Worm (Caenorhabditis elegans): ENCODE measurements around the gene C44F1.1.

The C44F1.1 gene

DNA sequence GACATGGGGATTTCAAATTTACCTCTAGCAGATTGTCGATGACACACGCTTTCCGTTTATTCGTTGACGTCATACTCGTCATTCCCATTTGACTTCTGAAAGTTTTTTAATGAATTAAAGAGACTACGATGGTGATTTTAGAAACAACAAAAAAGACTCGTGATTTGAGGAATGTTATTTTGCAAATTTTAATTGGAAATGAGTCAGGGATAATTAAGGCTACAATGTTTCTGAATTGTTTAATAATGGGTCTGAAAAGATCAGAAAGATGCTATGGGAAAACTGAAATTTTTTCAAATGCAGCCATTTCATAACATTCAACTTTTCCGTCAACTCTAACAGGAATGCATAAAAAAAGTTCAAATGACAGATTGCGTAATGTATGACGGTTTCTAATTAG is at the start of gene C44F1.1:
Gene C44F1.1, minus strand, starts transcription at position 101 of the 400 bp plus-strand sequence.
- TF ChIP-seq ceh-8 (GFP tag; optimal IDR thresholded peaks at IDR 0.05), result peak; percentile 88
- TF ChIP-seq nhr-71 (tag; optimal IDR thresholded peaks at IDR 0.05), result peak; percentile 33
- no peak for TF ChIP-seq zag-1 (tag; optimal IDR thresholded peaks at IDR 0.05)
- TF ChIP-seq dpl-1 (GFP tag; optimal IDR thresholded peaks at IDR 0.05), result no peak
- no peak for TF ChIP-seq unc-130 (tag; optimal IDR thresholded peaks at IDR 0.05)
- TF ChIP-seq mef-2 (tag; optimal IDR thresholded peaks at IDR 0.05), result no peak
- TF ChIP-seq isw-1 (GFP tag; IDR thresholded peaks at IDR 0.05), result no peak
- no peak for TF ChIP-seq nhr-19 (GFP tag; conservative IDR thresholded peaks at IDR 0.05)
- peak; percentile 14 for TF ChIP-seq fkh-8 (tag; optimal IDR thresholded peaks at IDR 0.05)

DNA sequence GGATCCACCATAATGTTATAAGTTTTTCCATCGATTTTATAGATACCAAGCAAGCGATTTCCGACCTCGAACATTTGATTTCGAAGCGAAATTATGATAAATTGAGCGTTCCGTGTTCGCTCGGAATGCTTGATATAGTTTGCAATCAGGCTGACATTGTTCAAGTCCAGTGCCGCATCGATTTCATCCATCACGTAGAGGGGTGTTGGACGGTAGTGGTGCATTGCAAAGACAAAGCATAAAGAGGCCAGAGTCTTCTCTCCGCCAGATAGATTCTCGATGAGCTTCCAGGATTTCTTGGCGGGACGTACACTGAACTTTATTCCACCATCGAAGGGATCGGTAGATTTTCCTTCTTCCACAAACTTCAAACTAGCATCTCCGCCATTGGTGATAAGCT is 49.1 kb upstream of the C44F1.1 start:
- TF ChIP-seq zag-1 (tag; optimal IDR thresholded peaks at IDR 0.05) (no peak), lin-35 (GFP tag; optimal IDR thresholded peaks at IDR 0.05) (no peak), blmp-1 (tag; optimal IDR thresholded peaks at IDR 0.05) (no peak), xbp-1 (tag; optimal IDR thresholded peaks at IDR 0.05) (no peak), nhr-77 (tag; optimal IDR thresholded peaks at IDR 0.05) (no peak), nhr-90 (tag; optimal IDR thresholded peaks at IDR 0.05; ENCODE audit: poor library complexity) (no peak), tbx-2 (tag; optimal IDR thresholded peaks at IDR 0.05) (no peak), dsc-1 (tag; optimal IDR thresholded peaks at IDR 0.05) (no peak)

DNA sequence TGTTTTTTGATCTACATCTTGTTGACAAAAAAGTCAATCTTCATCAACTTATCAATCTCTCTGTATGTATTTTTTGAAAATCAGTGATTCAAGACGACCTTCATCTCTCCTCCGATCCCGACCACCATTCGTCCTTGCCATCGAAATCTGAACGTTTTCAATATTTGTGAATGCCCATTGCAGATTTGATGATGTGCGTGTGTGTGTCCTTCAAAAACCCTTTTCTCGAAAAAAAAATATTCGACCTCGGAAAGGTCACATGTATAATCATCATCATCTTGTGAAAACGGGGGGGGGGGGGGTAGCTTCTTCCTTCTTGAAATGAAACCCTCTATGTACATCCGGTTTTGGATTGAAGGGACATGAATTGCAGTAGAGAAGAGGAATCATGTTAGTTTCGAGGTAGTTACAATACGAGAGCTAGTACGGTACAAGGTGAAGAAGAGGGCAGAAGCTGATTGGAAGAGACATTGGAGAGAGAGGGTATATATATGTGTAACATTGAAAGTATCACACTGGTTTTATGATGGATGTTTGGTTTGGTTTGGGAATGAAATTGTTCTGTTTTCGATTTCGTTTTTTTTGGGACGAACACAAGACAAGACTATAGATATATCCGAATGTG is 47.1 kb upstream of the C44F1.1 start:
- TF ChIP-seq lin-39 (tag; optimal IDR thresholded peaks at IDR 0.05), result no peak
- no peak for TF ChIP-seq efl-1 (optimal IDR thresholded peaks at IDR 0.05)
- peak in 1 of 2 experiments; percentile 77 for TF ChIP-seq efl-1 (GFP tag; optimal IDR thresholded peaks at IDR 0.05 in 1 of 2)
- TF ChIP-seq nhr-19 (GFP tag; conservative IDR thresholded peaks at IDR 0.05), result 0 out of 2 replicates have a peak, but pooled peaks have one; percentile 7
- peak; percentile 33 for TF ChIP-seq mep-1 (tag; optimal IDR thresholded peaks at IDR 0.05)
- TF ChIP-seq lin-14 (GFP tag; optimal IDR thresholded peaks at IDR 0.05), result peak; percentile 75
- peak; percentile 27 for TF ChIP-seq nhr-20 (tag; optimal IDR thresholded peaks at IDR 0.05)
- peak; percentile 82 for TF ChIP-seq nhr-85 (tag)
- peak in 1 of 2 experiments; percentile 16 for TF ChIP-seq lsy-2 (tag; optimal IDR thresholded peaks at IDR 0.05)
- peak; percentile 10 for TF ChIP-seq nhr-71 (tag; optimal IDR thresholded peaks at IDR 0.05)
- peak; percentile 25 for TF ChIP-seq blmp-1 (tag; optimal IDR thresholded peaks at IDR 0.05)
- TF ChIP-seq ceh-82 (tag; optimal IDR thresholded peaks at IDR 0.05), result no peak

DNA sequence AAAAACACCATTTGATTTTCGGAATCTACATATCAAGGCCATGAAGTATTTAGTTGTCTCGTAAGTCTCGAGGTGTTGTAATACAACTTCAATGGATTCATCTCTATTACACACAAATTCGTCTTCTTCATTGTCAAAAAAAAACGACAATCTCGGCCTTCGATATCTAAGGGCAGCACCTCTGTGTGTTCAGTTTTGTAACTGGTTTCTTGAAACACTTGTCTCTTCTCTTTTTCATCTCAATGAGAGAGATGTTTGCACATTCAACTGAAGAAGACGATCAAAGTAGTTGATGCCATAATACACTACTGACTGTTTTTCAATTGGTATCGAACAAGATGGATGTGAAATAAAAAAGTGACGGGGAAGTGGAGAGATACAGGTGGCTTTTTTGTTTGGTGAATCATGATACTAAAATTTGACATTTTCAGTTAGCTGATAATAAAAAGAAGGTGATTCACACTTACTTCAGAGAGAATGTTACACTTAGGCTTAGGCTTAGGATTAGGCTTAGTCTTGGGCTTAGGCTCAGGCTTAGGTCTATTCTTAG is 46.1 kb upstream of the C44F1.1 start:
- TF ChIP-seq sox-4 (tag; optimal IDR thresholded peaks at IDR 0.05), result no peak
- TF ChIP-seq nhr-77 (tag; optimal IDR thresholded peaks at IDR 0.05), result no peak
- no peak for TF ChIP-seq ces-1 (GFP tag; optimal IDR thresholded peaks at IDR 0.05)
- TF ChIP-seq efl-3 (GFP tag; optimal IDR thresholded peaks at IDR 0.05), result no peak
- no peak for TF ChIP-seq pqm-1 (tag; optimal IDR thresholded peaks at IDR 0.05)
- peak in 1 of 2 experiments; percentile 23 for TF ChIP-seq lsy-2 (tag; optimal IDR thresholded peaks at IDR 0.05)
- no peak for TF ChIP-seq pax-3 (tag; optimal IDR thresholded peaks at IDR 0.05)
- TF ChIP-seq snu-23 (GFP tag; optimal IDR thresholded peaks at IDR 0.05), result peak; percentile 38
- TF ChIP-seq nhr-19 (GFP tag; conservative IDR thresholded peaks at IDR 0.05), result 0 out of 2 replicates have a peak, but pooled peaks have one; percentile 4
- TF ChIP-seq nhr-85 (tag), result peak; percentile 92
- TF ChIP-seq grh-1 (GFP tag; IDR thresholded peaks at IDR 0.05), result 0 out of 2 replicates have a peak, but pooled peaks have one; percentile 37
- TF ChIP-seq elt-3 (tag; optimal IDR thresholded peaks at IDR 0.05), result peak in 1 of 6 experiments; percentile 16
- TF ChIP-seq mep-1 (tag; optimal IDR thresholded peaks at IDR 0.05), result peak; percentile 9
- TF ChIP-seq nhr-71 (tag; optimal IDR thresholded peaks at IDR 0.05), result peak; percentile 14
- peak; percentile 10 for TF ChIP-seq blmp-1 (tag; optimal IDR thresholded peaks at IDR 0.05)
- TF ChIP-seq hlh-17 (GFP tag; optimal IDR thresholded peaks at IDR 0.05; ENCODE audit: borderline replicate concordance), result no peak
- no peak for TF ChIP-seq lin-35 (GFP tag; optimal IDR thresholded peaks at IDR 0.05)
- no peak for TF ChIP-seq zip-4 (GFP tag; optimal IDR thresholded peaks at IDR 0.05)
- TF ChIP-seq lin-15B (tag; optimal IDR thresholded peaks at IDR 0.05), result no peak
- TF ChIP-seq lin-14 (GFP tag; optimal IDR thresholded peaks at IDR 0.05), result peak; percentile 83
- TF ChIP-seq irx-1 (tag; optimal IDR thresholded peaks at IDR 0.05), result no peak
- TF ChIP-seq zag-1 (tag; optimal IDR thresholded peaks at IDR 0.05), result no peak
- no peak for TF ChIP-seq ets-5 (GFP tag; IDR thresholded peaks at IDR 0.05)
- peak; percentile 29 for TF ChIP-seq nhr-20 (tag; optimal IDR thresholded peaks at IDR 0.05)
- no peak for TF ChIP-seq ceh-90 (tag; optimal IDR thresholded peaks at IDR 0.05)
- TF ChIP-seq fkh-4 (tag; optimal IDR thresholded peaks at IDR 0.05; ENCODE audit: borderline replicate concordance), result no peak
- no peak for TF ChIP-seq nhr-237 (tag; optimal IDR thresholded peaks at IDR 0.05)
- no peak for TF ChIP-seq unc-62 (GFP tag; optimal IDR thresholded peaks at IDR 0.05)
- TF ChIP-seq lir-3 (tag; optimal IDR thresholded peaks at IDR 0.05; ENCODE audit: poor library complexity), result no peak
- TF ChIP-seq xbp-1 (tag; optimal IDR thresholded peaks at IDR 0.05), result no peak

Measured in whole organism, L1 larva.